Worm (Caenorhabditis elegans): Measurements from ENCODE around the gene gta-1.

gta-1 gene

DNA sequence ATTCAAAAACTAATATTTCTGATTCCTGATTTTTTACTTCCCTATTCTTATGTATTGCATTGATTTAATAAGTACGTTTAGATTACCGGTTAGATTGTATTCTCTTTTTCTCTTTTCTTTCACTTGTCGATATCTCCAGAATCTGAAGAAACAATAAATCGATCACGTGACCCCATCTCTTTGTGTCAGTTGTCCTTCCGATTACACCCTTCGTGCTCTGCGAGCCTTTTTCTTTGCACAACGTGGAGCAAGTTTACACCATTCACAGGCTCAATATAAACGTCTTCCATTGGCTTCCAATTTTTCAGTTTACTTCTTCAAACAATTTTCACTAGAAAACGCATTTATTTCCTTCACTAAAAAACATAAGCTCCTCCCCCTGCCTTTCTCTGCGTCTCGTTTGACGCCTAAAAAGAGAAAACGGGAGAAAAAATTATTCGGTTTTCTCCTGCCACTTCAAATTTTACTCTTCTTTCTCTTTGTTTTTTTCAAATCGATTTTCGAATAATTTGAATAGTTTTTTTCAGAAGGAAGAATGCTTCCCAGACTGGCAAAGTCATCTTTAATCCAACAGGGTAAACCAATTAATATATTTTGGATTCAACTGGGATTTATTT is at the start of gene gta-1:
Gene gta-1 (plus strand): TSS at position 528 of the 617 bp plus-strand sequence.
- TF ChIP-seq unc-62 (GFP tag; optimal IDR thresholded peaks at IDR 0.05) = no peak

DNA sequence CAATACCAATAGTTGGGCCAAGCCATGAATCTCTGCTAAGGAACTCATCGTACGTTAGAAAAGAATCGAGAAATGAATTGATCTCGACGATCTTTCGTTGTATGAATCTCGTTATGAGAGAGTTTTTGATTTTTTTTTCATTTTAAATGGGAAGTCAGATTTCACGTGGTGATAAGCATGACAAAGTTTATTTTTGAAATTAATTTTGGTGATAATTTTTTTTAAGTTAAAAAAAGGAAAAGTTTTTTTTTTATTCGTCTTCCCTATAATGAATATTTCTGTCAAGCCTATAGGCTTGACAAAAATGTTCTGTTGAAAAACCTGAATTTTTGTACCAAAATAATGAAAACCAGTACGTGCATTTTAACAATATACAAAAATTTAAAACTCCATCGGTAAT is 44.6 kb upstream of the gta-1 start, which contains the start of gene K08F4.5:
Gene K08F4.5 (minus strand): TSS at position 101 of the 400 bp plus-strand sequence.
- no peak for TF ChIP-seq unc-62 (GFP tag; optimal IDR thresholded peaks at IDR 0.05)

- no peak for TF ChIP-seq unc-62 (GFP tag; optimal IDR thresholded peaks at IDR 0.05)
Observed at ce11 chrIV:10137804-10138203, 42.7 kb upstream of the gta-1 start, which contains the start of gene K08F4.12. K08F4.12 (plus strand) TSS chrIV:10138104.

- TF ChIP-seq unc-62 (GFP tag; optimal IDR thresholded peaks at IDR 0.05) = no peak
Observed at ce11 chrIV:10140143-10140542, 40.3 kb upstream of the gta-1 start, which contains the start of gene gst-3. gst-3 (minus strand) TSS chrIV:10140243.

DNA sequence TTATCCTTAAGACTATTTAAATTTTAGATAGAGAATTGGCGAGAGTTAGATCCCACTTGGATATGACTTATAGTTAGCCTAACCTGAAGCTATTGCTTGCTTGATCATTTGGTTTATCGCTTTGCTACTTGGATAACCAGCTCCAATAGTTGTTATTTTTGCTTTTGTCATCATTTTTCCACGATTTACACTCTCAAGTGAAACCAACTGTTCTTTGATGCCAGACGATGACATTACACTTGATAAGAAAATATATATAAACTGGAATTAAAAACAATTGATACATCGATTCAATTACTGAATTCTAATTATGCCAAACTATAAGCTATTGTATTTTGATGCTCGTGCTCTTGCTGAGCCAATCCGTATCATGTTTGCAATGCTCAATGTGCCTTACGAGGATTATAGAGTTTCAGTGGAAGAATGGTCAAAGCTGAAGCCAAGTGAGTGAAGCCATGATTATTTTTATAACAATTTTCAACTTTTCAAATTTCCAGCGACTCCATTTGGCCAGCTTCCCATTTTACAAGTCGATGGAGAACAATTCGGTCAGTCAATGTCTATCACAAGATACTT is 38.4 kb upstream of the gta-1 start, which contains the start of the genes gst-2, gst-4 and dhs-12:
Gene gst-2 (minus strand): TSS at position 132 of the 576 bp plus-strand sequence.
Gene gst-4 (plus strand): TSS at position 296 of the 576 bp plus-strand sequence.
Gene dhs-12 (plus strand): TSS at position 526 of the 576 bp plus-strand sequence.
- no peak for TF ChIP-seq unc-62 (GFP tag; optimal IDR thresholded peaks at IDR 0.05)

DNA sequence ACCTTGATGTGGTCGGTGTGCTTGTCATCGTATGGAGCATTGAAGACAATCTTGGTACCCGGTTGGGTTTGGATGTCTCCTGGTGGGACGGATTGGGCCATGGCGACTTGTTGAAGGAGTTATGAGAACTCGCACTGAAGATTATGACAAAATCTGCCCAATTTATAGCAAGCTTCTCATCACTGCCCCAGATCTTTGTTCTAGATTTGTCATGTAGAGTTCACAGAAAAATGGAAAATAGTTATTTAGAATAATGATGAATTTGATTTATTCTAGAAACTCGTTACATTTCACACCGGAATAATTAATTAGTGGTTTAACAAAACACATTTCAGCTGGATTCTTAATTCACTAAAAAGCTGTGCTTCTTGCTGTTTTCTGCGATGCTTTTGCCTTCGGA is 36.8 kb upstream of the gta-1 start, which contains the start of gene msp-38:
Gene msp-38 (minus strand): TSS at position 101 of the 400 bp plus-strand sequence.
- TF ChIP-seq unc-62 (GFP tag; optimal IDR thresholded peaks at IDR 0.05) = no peak

ce11 chrIV:10144487-10144886 is 36.0 kb upstream of the gta-1 start:
- no peak for TF ChIP-seq unc-62 (GFP tag; optimal IDR thresholded peaks at IDR 0.05)

ce11 chrIV:10144909-10145308 is 35.6 kb upstream of the gta-1 start:
- TF ChIP-seq unc-62 (GFP tag; optimal IDR thresholded peaks at IDR 0.05) = no peak

- TF ChIP-seq unc-62 (GFP tag; optimal IDR thresholded peaks at IDR 0.05) = no peak
Observed at ce11 chrIV:10146885-10147284, 33.6 kb upstream of the gta-1 start, which contains the start of gene T14G10.8. T14G10.8 (minus strand) TSS chrIV:10146985.

- no peak for TF ChIP-seq unc-62 (GFP tag; optimal IDR thresholded peaks at IDR 0.05)
Observed at ce11 chrIV:10148938-10149337, 31.5 kb upstream of the gta-1 start, which contains the start of gene pigs-1. pigs-1 (minus strand) TSS chrIV:10149038.

DNA sequence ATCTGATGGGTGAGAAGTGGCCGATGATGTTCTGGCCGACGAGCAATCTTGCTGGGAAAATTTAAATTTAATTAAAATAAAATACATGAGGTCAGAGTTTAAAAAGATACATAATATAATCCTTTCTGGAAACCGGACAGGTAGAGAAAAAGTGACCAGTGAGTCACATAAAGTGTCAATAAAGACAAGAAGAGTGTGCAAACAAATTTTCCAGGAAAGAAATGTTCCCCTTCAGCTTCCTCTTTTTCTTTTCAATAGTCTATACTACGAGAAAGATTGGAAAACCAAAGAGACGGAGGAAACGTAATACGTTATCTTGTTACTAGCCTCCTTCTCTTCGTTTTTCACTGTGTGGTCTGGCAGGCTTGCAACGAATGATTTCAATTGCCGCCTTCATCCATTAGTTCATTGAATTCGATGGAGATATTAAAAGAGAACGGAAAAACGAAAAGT is 29.9 kb upstream of the gta-1 start, which contains the start of gene tsp-12:
Gene tsp-12 (minus strand): TSS at position 51 of the 453 bp plus-strand sequence.
- TF ChIP-seq unc-62 (GFP tag; optimal IDR thresholded peaks at IDR 0.05) = no peak

- TF ChIP-seq unc-62 (GFP tag; optimal IDR thresholded peaks at IDR 0.05) = no peak
Observed at ce11 chrIV:10151439-10151997, 28.9 kb upstream of the gta-1 start, which contains the start of gene copg-1. copg-1 (plus strand) TSS chrIV:10151947.

DNA sequence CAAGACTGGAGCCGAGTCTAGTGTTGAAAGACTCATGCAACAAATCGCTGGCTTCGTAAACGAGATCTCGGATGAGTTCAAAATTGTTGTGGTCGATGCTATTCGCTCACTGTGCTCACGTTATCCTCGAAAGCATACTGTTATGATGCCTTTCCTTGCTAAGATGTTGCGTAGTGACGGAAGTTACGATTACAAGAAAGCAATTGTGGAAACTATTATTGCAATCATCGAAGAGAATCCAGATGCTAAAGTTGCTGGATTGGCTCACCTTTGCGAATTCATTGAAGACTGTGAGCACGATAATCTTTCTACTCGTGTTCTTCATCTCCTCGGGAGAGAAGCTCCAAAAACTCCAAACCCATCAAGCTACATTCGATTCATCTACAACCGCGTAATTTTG is 27.0 kb upstream of the gta-1 start:
- no peak for TF ChIP-seq unc-62 (GFP tag; optimal IDR thresholded peaks at IDR 0.05)

ce11 chrIV:10155475-10155874 is 25.0 kb upstream of the gta-1 start, which contains the start of gene ttr-54:
ttr-54 (plus strand) TSS chrIV:10155775.
- no peak for TF ChIP-seq unc-62 (GFP tag; optimal IDR thresholded peaks at IDR 0.05)

ce11 chrIV:10157034-10157433 is 23.4 kb upstream of the gta-1 start:
- TF ChIP-seq unc-62 (GFP tag; optimal IDR thresholded peaks at IDR 0.05) = no peak

DNA sequence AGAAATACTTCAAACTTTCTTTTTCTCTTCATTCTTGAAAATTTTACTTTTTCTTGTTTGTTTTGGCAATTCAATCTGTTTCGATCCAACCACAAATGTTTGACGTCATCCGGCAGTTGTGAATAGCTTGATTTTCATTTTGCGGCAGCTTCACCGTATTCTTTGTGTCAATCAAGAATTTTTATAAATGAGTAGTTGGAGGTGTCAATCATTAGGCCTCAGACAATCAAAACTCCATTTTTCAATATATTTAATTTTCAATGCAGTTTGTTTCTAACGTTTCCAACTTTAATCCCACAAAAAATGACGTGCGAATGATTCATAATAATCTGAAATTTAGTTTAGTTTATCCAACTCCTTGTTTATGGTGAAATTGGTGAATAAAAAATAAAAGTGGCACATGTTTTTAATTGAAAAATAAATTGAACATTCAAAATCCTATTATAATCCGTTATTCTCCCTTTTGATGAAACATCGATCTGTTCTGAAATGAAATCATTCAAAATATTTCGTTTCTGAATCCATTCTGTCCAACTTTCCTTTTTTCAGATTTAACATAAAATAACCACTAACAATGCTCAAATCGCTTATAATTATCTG is 22.9 kb upstream of the gta-1 start, which contains the start of gene ttr-53:
Gene ttr-53 (plus strand): TSS at position 550 of the 600 bp plus-strand sequence.
- no peak for TF ChIP-seq unc-62 (GFP tag; optimal IDR thresholded peaks at IDR 0.05)

All from whole organism, dauer.